Fruit fly (Drosophila melanogaster): ENCODE results near the gene Tengl2.

Tengl2 gene

DNA sequence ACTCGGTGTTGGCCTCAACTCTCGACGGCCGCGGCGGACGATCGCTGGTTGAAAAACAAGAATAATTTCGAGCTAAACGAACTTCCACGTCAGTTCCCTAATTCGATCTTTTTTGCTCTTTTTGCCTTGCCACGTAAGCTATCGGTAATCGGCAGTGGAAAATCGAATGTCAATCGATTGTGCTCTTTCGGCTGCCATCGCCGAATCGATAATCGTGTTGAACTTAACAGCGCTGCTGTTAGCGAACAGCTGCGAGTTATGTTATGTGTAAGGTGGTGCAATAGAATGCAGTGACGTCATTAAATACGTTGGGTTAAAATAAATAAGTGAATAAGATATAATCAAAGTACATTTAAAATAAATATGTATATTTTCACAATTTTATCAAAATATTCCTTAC lies 2.5 kb downstream of the Tengl2 start, which contains the start of gene Sec24CD (continued):
- TF ChIP-seq ato (GFP tag; IDR thresholded peaks at IDR 0.05; ENCODE audit: partially characterized antibody) = peak; percentile 98
- TF ChIP-seq Antp (GFP tag; optimal IDR thresholded peaks at IDR 0.05) = no peak
- TF ChIP-seq ftz-f1 (GFP tag; optimal IDR thresholded peaks at IDR 0.05) = no peak
- TF ChIP-seq CG18262 (tag; optimal IDR thresholded peaks at IDR 0.05) = no peak
- no peak for TF ChIP-seq CG2889 (GFP tag; IDR thresholded peaks at IDR 0.05)
- peak; percentile 84 for TF ChIP-seq vnd (GFP tag; IDR thresholded peaks at IDR 0.05; ENCODE audit: partially characterized antibody)
- TF ChIP-seq fru (optimal IDR thresholded peaks at IDR 0.05) = no peak
- TF ChIP-seq CG10565 (GFP tag; optimal IDR thresholded peaks at IDR 0.05) = no peak
- no peak for TF ChIP-seq gt (GFP tag; IDR thresholded peaks at IDR 0.05)
- TF ChIP-seq CG1602 (GFP tag; optimal IDR thresholded peaks at IDR 0.05) = no peak
- no peak for TF ChIP-seq peb (GFP tag; IDR thresholded peaks at IDR 0.05)
- TF ChIP-seq ttk (GFP tag; IDR thresholded peaks at IDR 0.05) = no peak
- no peak for TF ChIP-seq tx (GFP tag; optimal IDR thresholded peaks at IDR 0.05)
- TF ChIP-seq Optix (GFP tag; IDR thresholded peaks at IDR 0.05) = no peak
- no peak for TF ChIP-seq CG4730 (GFP tag; IDR thresholded peaks at IDR 0.05)
- no peak for TF ChIP-seq CG4820 (GFP tag; optimal IDR thresholded peaks at IDR 0.05)
- TF ChIP-seq Fer3 (tag; optimal IDR thresholded peaks at IDR 0.05) = no peak
- TF ChIP-seq Camta (GFP tag; optimal IDR thresholded peaks at IDR 0.05) = no peak
- TF ChIP-seq CG5953 (GFP tag; IDR thresholded peaks at IDR 0.05) = no peak
- no peak for TF ChIP-seq dati (GFP tag; IDR thresholded peaks at IDR 0.05)
- no peak for TF ChIP-seq CG10147 (GFP tag; optimal IDR thresholded peaks at IDR 0.05)
- peak; percentile 39 for TF ChIP-seq CG17912 (GFP tag; optimal IDR thresholded peaks at IDR 0.05)
- TF ChIP-seq Xbp1 (GFP tag; optimal IDR thresholded peaks at IDR 0.05) = peak; percentile 79
- no peak for TF ChIP-seq so (GFP tag; IDR thresholded peaks at IDR 0.05)
- TF ChIP-seq lov (optimal IDR thresholded peaks at IDR 0.05) = no peak
- TF ChIP-seq lov (GFP tag; IDR thresholded peaks at IDR 0.05) = no peak
- no peak for TF ChIP-seq CG18476 (GFP tag; optimal IDR thresholded peaks at IDR 0.05)
- no peak for TF ChIP-seq otp (GFP tag; IDR thresholded peaks at IDR 0.05)
- TF ChIP-seq h (optimal IDR thresholded peaks at IDR 0.05) = no peak
- TF ChIP-seq CG6683 (GFP tag; optimal IDR thresholded peaks at IDR 0.05) = no peak
- TF ChIP-seq CkIIα-i1 (GFP tag; IDR thresholded peaks at IDR 0.05) = no peak
- no peak for TF ChIP-seq CG5245 (GFP tag; optimal IDR thresholded peaks at IDR 0.05)
- TF ChIP-seq chinmo (GFP tag; IDR thresholded peaks at IDR 0.05; ENCODE audit: partially characterized antibody) = peak; percentile 97
- TF ChIP-seq CG31441 (GFP tag; IDR thresholded peaks at IDR 0.05) = no peak
- TF ChIP-seq CG6854 (GFP tag; optimal IDR thresholded peaks at IDR 0.05) = no peak
- TF ChIP-seq MESR4 (GFP tag; optimal IDR thresholded peaks at IDR 0.05) = peak; percentile 84
- TF ChIP-seq gce (GFP tag; IDR thresholded peaks at IDR 0.05) = no peak
- no peak for TF ChIP-seq p53 (GFP tag; optimal IDR thresholded peaks at IDR 0.05)
- TF ChIP-seq NC2α (GFP tag; optimal IDR thresholded peaks at IDR 0.05) = no peak
- TF ChIP-seq Rx (GFP tag; IDR thresholded peaks at IDR 0.05) = no peak
- no peak for TF ChIP-seq Dad (GFP tag; optimal IDR thresholded peaks at IDR 0.05)
- no peak for TF ChIP-seq CG16815 (GFP tag; optimal IDR thresholded peaks at IDR 0.05)
- TF ChIP-seq chif (GFP tag; optimal IDR thresholded peaks at IDR 0.05) = no peak
- TF ChIP-seq MBD-R2 (GFP tag; IDR thresholded peaks at IDR 0.05) = peak; percentile 76
- no peak for TF ChIP-seq Ptx1 (GFP tag; IDR thresholded peaks at IDR 0.05)
- no peak for TF ChIP-seq CG5180 (GFP tag; optimal IDR thresholded peaks at IDR 0.05)
- peak; percentile 29; the same call in 1 of the 2 replicates for TF ChIP-seq CG14014 (GFP tag; IDR thresholded peaks at IDR 0.05)
- no peak for TF ChIP-seq CG10274 (GFP tag; optimal IDR thresholded peaks at IDR 0.05)
- no peak for TF ChIP-seq Trl (optimal IDR thresholded peaks at IDR 0.05)
- TF ChIP-seq Trl (GFP tag; optimal IDR thresholded peaks at IDR 0.05) = no peak
- no peak for TF ChIP-seq Nf-YB (GFP tag; optimal IDR thresholded peaks at IDR 0.05)
- TF ChIP-seq cwo (GFP tag; optimal IDR thresholded peaks at IDR 0.05) = no peak
- TF ChIP-seq dmrt99B (tag; optimal IDR thresholded peaks at IDR 0.05) = no peak
- no peak for TF ChIP-seq CG15479 (GFP tag; optimal IDR thresholded peaks at IDR 0.05)
